Fruit fly (Drosophila melanogaster) whole organism, embryonic: ENCODE results near the gene Bsg.

Experiments
- BEAF-32 ChIP-seq: fragments of 200-800 bp; sonication (Bioruptor generic); optimal IDR thresholded peaks from 3 replicates; lab custom pipeline; 2017; ENCODE audit warnings: missing biosample characterization, missing genetic modification characterization, mild to moderate bottlenecking, moderate library complexity, missing genetic modification reagents
- CG10959 ChIP-seq: fragments of 200-800 bp; sonication (Bioruptor generic); IDR thresholded peaks from 2 replicates; pipeline ENCODE4 v1.3.6; 2022; ENCODE audit warnings: missing biosample characterization, missing genetic modification characterization
- CG11093 ChIP-seq: fragments of 200-800 bp; sonication (Bioruptor generic); IDR thresholded peaks from 3 replicates; pipeline ENCODE4 v1.3.6; 2022; ENCODE audit warnings: missing biosample characterization, missing genetic modification characterization
- CG11247 ChIP-seq: fragments of 200-800 bp; sonication (Bioruptor generic); IDR thresholded peaks from 2 replicates; pipeline ENCODE4 v1.3.6; 2022; ENCODE audit warnings: missing biosample characterization, missing genetic modification characterization
- CG13287 ChIP-seq: fragments of 200-800 bp; sonication (Bioruptor generic); IDR thresholded peaks from 2 replicates; pipeline ENCODE4 v1.3.6; 2022; ENCODE audit warnings: missing biosample characterization, missing genetic modification characterization; ENCODE audit not compliant: partially characterized antibody
- CG13296 ChIP-seq: fragments of 200-800 bp; sonication (Bioruptor generic); optimal IDR thresholded peaks from 3 replicates; lab custom pipeline; 2018; ENCODE audit warnings: missing biosample characterization, mild to moderate bottlenecking, missing genetic modification characterization
- CG14014 ChIP-seq: fragments of 200-800 bp; sonication (Bioruptor generic); IDR thresholded peaks from 2 replicates; pipeline ENCODE4 v1.3.6; 2022; ENCODE audit warnings: missing biosample characterization, missing genetic modification characterization
- CG16813 ChIP-seq: fragments of 200-800 bp; sonication (Bioruptor generic); IDR thresholded peaks from 3 replicates; pipeline ENCODE4 v1.3.6; 2022; ENCODE audit warnings: missing biosample characterization, missing genetic modification characterization; ENCODE audit not compliant: partially characterized antibody
- CG17829 ChIP-seq: fragments of 200-800 bp; optimal IDR thresholded peaks from 2 replicates; lab custom pipeline; 2019; ENCODE audit warnings: missing biosample characterization, mild to moderate bottlenecking, missing genetic modification characterization, moderate library complexity
- CG2116 ChIP-seq: fragments of 200-800 bp; sonication (Bioruptor generic); optimal IDR thresholded peaks from 3 replicates; lab custom pipeline; 2018; ENCODE audit warnings: missing biosample characterization, mild to moderate bottlenecking, missing genetic modification characterization
- CG32532 ChIP-seq: fragments of 200-800 bp; sonication (Bioruptor generic); IDR thresholded peaks from 2 replicates; pipeline ENCODE4 v1.3.6; 2022; ENCODE audit warnings: missing biosample characterization, missing genetic modification characterization
- CG34224 ChIP-seq: fragments of 200-800 bp; sonication (Bioruptor generic); IDR thresholded peaks from 3 replicates; pipeline ENCODE4 v1.3.6; 2022; ENCODE audit warnings: missing biosample characterization, missing genetic modification characterization; ENCODE audit not compliant: partially characterized antibody
- CG3995 ChIP-seq: fragments of 200-800 bp; sonication (Bioruptor generic); optimal IDR thresholded peaks from 3 replicates; lab custom pipeline; 2016; ENCODE audit warnings: missing biosample characterization, missing genetic modification characterization
- CG4282 ChIP-seq: fragments of 200-800 bp; sonication (Bioruptor generic); optimal IDR thresholded peaks from 2 replicates; lab custom pipeline; 2016; ENCODE audit warnings: missing biosample characterization, missing genetic modification characterization
- CG7963 ChIP-seq: fragments of 200-800 bp; sonication (Bioruptor generic); IDR thresholded peaks from 3 replicates; pipeline ENCODE4 v1.3.6; 2022; ENCODE audit warnings: missing biosample characterization, missing genetic modification characterization; ENCODE audit not compliant: partially characterized antibody
- CG8924 ChIP-seq: fragments of 200-800 bp; optimal IDR thresholded peaks from 3 replicates; lab custom pipeline; 2019; ENCODE audit warnings: missing biosample characterization, mild to moderate bottlenecking, missing genetic modification characterization, moderate library complexity
- CG9797 ChIP-seq: fragments of 200-800 bp; sonication (Bioruptor generic); optimal IDR thresholded peaks from 3 replicates; lab custom pipeline; 2018; ENCODE audit warnings: missing biosample characterization, mild to moderate bottlenecking, missing genetic modification characterization
- Deaf1 ChIP-seq: fragments of 200-800 bp; optimal IDR thresholded peaks from 3 replicates; lab custom pipeline; 2019; ENCODE audit warnings: missing biosample characterization, mild to moderate bottlenecking, missing genetic modification characterization, moderate library complexity
- Dref ChIP-seq: fragments of 200-800 bp; sonication (Bioruptor generic); IDR thresholded peaks from 2 replicates; pipeline ENCODE4 v1.3.6; 2022; ENCODE audit warnings: missing biosample characterization, missing genetic modification characterization
- E2f2 ChIP-seq: fragments of 200-800 bp; sonication (Bioruptor generic); IDR thresholded peaks from 2 replicates; pipeline ENCODE4 v1.3.6; 2022; ENCODE audit warnings: missing biosample characterization, missing genetic modification characterization
- Ets65A ChIP-seq: fragments of 200-800 bp; sonication (Bioruptor generic); peaks from one replicate; lab custom pipeline; 2016; ENCODE audit warnings: missing biosample characterization, missing genetic modification characterization
- Gug ChIP-seq: fragments of 200-800 bp; sonication (Bioruptor generic); IDR thresholded peaks from 4 replicates; pipeline ENCODE4 v1.3.6; 2022; ENCODE audit warnings: missing biosample characterization, missing genetic modification characterization
- HLH4C ChIP-seq: fragments of 200-800 bp; sonication (Bioruptor generic); IDR thresholded peaks from 3 replicates; pipeline ENCODE4 v1.3.6; 2022; ENCODE audit warnings: missing biosample characterization, missing genetic modification characterization; ENCODE audit not compliant: partially characterized antibody
- Lpt ChIP-seq: fragments of >200 bp; optimal IDR thresholded peaks from 2 replicates; lab custom pipeline; 2018; ENCODE audit warnings: missing biosample characterization, missing genetic modification characterization
- MBD-R2 ChIP-seq: fragments of 200-800 bp; sonication (Bioruptor generic); IDR thresholded peaks from 2 replicates; pipeline ENCODE4 v1.3.6; 2022; ENCODE audit warnings: missing biosample characterization, missing genetic modification characterization
- Mes4 ChIP-seq: fragments of 200-800 bp; sonication (Bioruptor generic); optimal IDR thresholded peaks from 2 replicates; lab custom pipeline; 2016; ENCODE audit warnings: missing biosample characterization, missing genetic modification characterization
- Opbp ChIP-seq: fragments of 200-800 bp; sonication (Bioruptor generic); IDR thresholded peaks from 3 replicates; pipeline ENCODE4 v1.3.6; 2022; ENCODE audit warnings: missing biosample characterization, missing genetic modification characterization; ENCODE audit not compliant: partially characterized antibody
- Pdp1 ChIP-seq, 2 experiments: fragments of 200-800 bp; sonication (Bioruptor generic); optimal IDR thresholded peaks; 3 replicates each; lab custom pipeline; 2016; ENCODE audit warnings: missing biosample characterization in 2 of 2, missing genetic modification characterization in 2 of 2, mild to moderate bottlenecking in 1 of 2, moderate library complexity in 1 of 2
- Sry-δ ChIP-seq: fragments of 200-800 bp; sonication (Bioruptor generic); optimal IDR thresholded peaks from 2 replicates; lab custom pipeline; 2016; ENCODE audit warnings: missing biosample characterization, missing genetic modification characterization
- Usf ChIP-seq: fragments of 200-800 bp; sonication (Bioruptor generic); optimal IDR thresholded peaks from 2 replicates; lab custom pipeline; 2017; ENCODE audit warnings: missing genotype, missing biosample characterization, missing genetic modification characterization
- YL-1 ChIP-seq: fragments of 200-800 bp; sonication (Bioruptor generic); optimal IDR thresholded peaks from 3 replicates; lab custom pipeline; 2017; ENCODE audit warnings: missing biosample characterization, mild to moderate bottlenecking, missing genetic modification characterization
- amos ChIP-seq: fragments of 200-800 bp; sonication (Bioruptor generic); IDR thresholded peaks from 2 replicates; pipeline ENCODE4 v1.3.6; 2022; ENCODE audit warnings: missing biosample characterization, missing genetic modification characterization; ENCODE audit not compliant: partially characterized antibody
- bbx ChIP-seq: fragments of 200-800 bp; sonication (Bioruptor generic); IDR thresholded peaks from 2 replicates; pipeline ENCODE4 v1.3.6; 2022; ENCODE audit warnings: missing biosample characterization, missing genetic modification characterization; ENCODE audit not compliant: partially characterized antibody
- bsh ChIP-seq, 2 experiments: fragments of 200-800 bp; sonication (Bioruptor generic); optimal IDR thresholded peaks; 2 replicates each; lab custom pipeline; 2017 to 2018; ENCODE audit warnings: mild to moderate bottlenecking in 2 of 2, missing biosample characterization in 2 of 2, missing genetic modification characterization in 2 of 2, moderate library complexity in 1 of 2
- chinmo ChIP-seq: fragments of 200-800 bp; sonication (Bioruptor generic); IDR thresholded peaks from 4 replicates; pipeline ENCODE4 v1.3.6; 2022; ENCODE audit warnings: missing biosample characterization, missing genetic modification characterization; ENCODE audit not compliant: partially characterized antibody
- croc ChIP-seq: fragments of 200-800 bp; sonication (Bioruptor generic); conservative IDR thresholded peaks from 3 replicates; pipeline ENCODE4 v1.3.6; 2022; ENCODE audit warnings: missing biosample characterization, missing genetic modification characterization
- da ChIP-seq: fragments of 200-800 bp; sonication (Bioruptor generic); optimal IDR thresholded peaks from 2 replicates; lab custom pipeline; 2016; ENCODE audit warnings: missing biosample characterization, missing genetic modification characterization
- lilli ChIP-seq: fragments of 200-800 bp; sonication (Bioruptor generic); optimal IDR thresholded peaks from 3 replicates; lab custom pipeline; 2016; ENCODE audit warnings: missing biosample characterization, missing genetic modification characterization
- mirr ChIP-seq: fragments of 200-800 bp; sonication (Bioruptor generic); optimal IDR thresholded peaks from 3 replicates; lab custom pipeline; 2018; ENCODE audit warnings: missing biosample characterization, mild to moderate bottlenecking, missing genetic modification characterization
- nom ChIP-seq: fragments of 200-800 bp; sonication (Bioruptor generic); optimal IDR thresholded peaks from 2 replicates; lab custom pipeline; 2017; ENCODE audit warnings: missing biosample characterization, missing genetic modification characterization, mild to moderate bottlenecking, moderate library complexity, missing genetic modification reagents
- sens ChIP-seq: fragments of 200-800 bp; sonication (Bioruptor generic); peaks from one replicate; lab custom pipeline; 2016; ENCODE audit warnings: missing biosample characterization, missing genetic modification characterization
- sna ChIP-seq: fragments of 200-800 bp; sonication (Bioruptor generic); IDR thresholded peaks from 2 replicates; pipeline ENCODE4 v1.3.6; 2022; ENCODE audit warnings: missing biosample characterization, missing genetic modification characterization; ENCODE audit not compliant: partially characterized antibody
- sr ChIP-seq: fragments of 200-800 bp; sonication (Bioruptor generic); IDR thresholded peaks from 3 replicates; pipeline ENCODE4 v1.3.6; 2022; ENCODE audit warnings: missing biosample characterization, missing genetic modification characterization
- tna ChIP-seq: fragments of 200-800 bp; sonication (Bioruptor generic); IDR thresholded peaks from 2 replicates; pipeline ENCODE4 v1.3.6; 2022; ENCODE audit warnings: missing biosample characterization, missing genetic modification characterization; ENCODE audit not compliant: partially characterized antibody
- unc-4 ChIP-seq: fragments of 200-800 bp; sonication (Bioruptor generic); IDR thresholded peaks from 2 replicates; pipeline ENCODE4 v1.3.6; 2022; ENCODE audit warnings: missing biosample characterization, missing genetic modification characterization; ENCODE audit not compliant: partially characterized antibody

Bsg gene

DNA sequence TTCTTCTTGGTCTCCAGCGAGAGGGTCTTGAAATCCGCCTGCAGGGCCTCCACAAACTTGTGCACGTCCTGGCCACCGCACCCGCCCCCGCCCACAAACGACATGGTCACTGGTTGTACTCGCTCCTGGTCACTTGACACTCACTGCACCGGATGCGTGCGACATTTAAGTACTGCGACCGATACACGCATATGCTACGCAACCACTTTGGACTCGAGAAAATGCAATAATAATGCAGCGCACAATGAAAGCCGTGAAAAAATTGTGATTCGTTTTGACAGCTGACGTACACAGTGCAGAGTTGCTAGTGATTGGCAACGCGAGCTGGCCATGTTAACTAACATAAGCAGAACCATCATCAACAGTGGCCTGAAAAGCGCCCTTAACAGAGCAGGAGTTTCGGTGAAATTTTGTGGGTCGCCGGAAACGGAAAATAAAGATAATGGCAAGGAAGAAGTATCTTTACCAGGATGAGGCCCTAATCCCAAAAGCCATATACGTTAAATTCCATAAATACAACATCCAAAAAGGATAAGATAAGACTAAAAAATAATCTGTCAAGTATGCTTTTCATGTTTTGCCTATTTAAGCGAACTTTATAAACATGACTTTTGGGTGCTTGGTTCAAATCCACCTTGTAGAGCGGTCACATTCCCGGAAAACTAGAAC is 40.6 kb downstream of the Bsg start, which contains the start of the genes mon2 and CG8673 (continued):
- no peak; the same call in 1 of the 2 replicates for TF ChIP-seq bbx (GFP tag; lab: Robert Waterston, UW)
- TF ChIP-seq CG2116 (GFP tag; lab: Kevin White, UChicago): peak; percentile 96
- TF ChIP-seq unc-4 (GFP tag; lab: Robert Waterston, UW): no peak
- TF ChIP-seq MBD-R2 (GFP tag; lab: Robert Waterston, UW): peak; percentile 70
- TF ChIP-seq CG34224: peak; percentile 41; the same call in 1 of the 3 replicates
- no peak for TF ChIP-seq Pdp1 (GFP tag; optimal IDR thresholded peaks at IDR 0.05; lab: Kevin White, UChicago)
- TF ChIP-seq HLH4C (GFP tag; lab: Robert Waterston, UW): no peak
- TF ChIP-seq CG13287 (GFP tag; lab: Robert Waterston, UW): peak; percentile 30
- TF ChIP-seq E2f2 (GFP tag; lab: Robert Waterston, UW): no peak
- peak; percentile 2 for TF ChIP-seq nom (GFP tag; lab: Kevin White, UChicago)
- peak; percentile 9 for TF ChIP-seq CG17829 (tag; lab: Kevin White, UChicago)
- TF ChIP-seq croc: no peak
- TF ChIP-seq YL-1 (GFP tag; lab: Kevin White, UChicago): peak; percentile 57
- TF ChIP-seq Gug (GFP tag; lab: Robert Waterston, UW): no peak
- TF ChIP-seq CG11093 (GFP tag; lab: Robert Waterston, UW): no peak
- no peak for TF ChIP-seq da (GFP tag; lab: Kevin White, UChicago)
- TF ChIP-seq CG32532 (GFP tag; lab: Robert Waterston, UW): no peak
- TF ChIP-seq Ets65A (GFP tag; lab: Kevin White, UChicago): peak; percentile 81
- no peak for TF ChIP-seq Usf (GFP tag; lab: Kevin White, UChicago)
- peak; percentile 94 for TF ChIP-seq CG3995 (GFP tag; lab: Kevin White, UChicago)

DNA sequence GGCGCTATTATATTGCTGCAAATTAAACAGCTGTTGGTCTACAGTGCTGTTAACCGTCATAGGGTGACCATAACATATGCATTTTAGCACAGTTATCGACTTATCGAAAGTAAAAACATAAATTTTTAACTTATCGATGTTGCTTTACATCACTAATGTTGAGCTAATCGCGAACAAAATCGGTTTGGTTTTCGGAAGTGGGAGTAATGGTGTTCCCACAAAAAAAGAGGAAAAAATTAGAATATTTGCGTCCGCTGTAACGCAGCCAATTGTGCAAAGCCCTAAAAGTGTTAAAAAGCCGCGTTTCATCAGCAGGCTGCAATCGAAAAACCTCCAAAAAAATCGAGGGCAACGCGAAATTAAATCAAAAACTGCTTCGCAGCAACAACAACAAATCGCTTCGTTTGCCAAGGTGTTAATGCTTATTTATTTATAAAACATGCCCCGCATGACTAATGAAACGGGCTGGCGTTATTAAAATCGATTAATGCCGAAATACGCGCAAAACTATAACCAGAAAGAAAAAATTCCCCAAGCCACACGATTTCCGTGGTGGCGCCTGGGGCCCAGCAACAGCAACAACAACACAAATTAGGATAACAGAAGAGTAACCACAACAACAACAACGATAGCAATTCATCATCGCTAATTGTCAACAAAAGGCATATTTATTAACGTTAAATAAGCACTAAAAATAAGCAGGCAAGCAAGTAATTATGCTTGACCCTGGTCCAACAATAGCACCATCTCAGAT is 43.8 kb downstream of the Bsg start, which contains the start of the genes CG12375 and CG8668:
CG12375 (minus strand) TSS at position 42 of the 754 bp plus-strand sequence.
CG8668 (plus strand) TSS at position 153 of the 754 bp plus-strand sequence.
- TF ChIP-seq sna (GFP tag; lab: Robert Waterston, UW): peak; percentile 74; the same call in 1 of the 2 replicates
- no peak for TF ChIP-seq CG10959 (GFP tag; lab: Robert Waterston, UW)
- peak; percentile 83 for TF ChIP-seq Opbp
- no peak for TF ChIP-seq CG11247 (GFP tag; lab: Robert Waterston, UW)
- TF ChIP-seq tna (GFP tag; lab: Robert Waterston, UW): peak; percentile 78
- peak; percentile 32 for TF ChIP-seq mirr
- TF ChIP-seq lilli: peak; percentile 42
- peak in 1 of 2 experiments; percentile 18 for TF ChIP-seq Pdp1 (GFP tag; optimal IDR thresholded peaks at IDR 0.05; lab: Kevin White, UChicago)
- peak; percentile 45 for TF ChIP-seq CG8924 (tag; lab: Kevin White, UChicago)
- peak; percentile 7 for TF ChIP-seq CG9797
- peak; percentile 90 for TF ChIP-seq sens (GFP tag; lab: Kevin White, UChicago)
- peak; percentile 92 for TF ChIP-seq Sry-δ (GFP tag; lab: Kevin White, UChicago)
- no peak for TF ChIP-seq bsh (GFP tag; optimal IDR thresholded peaks at IDR 0.05; lab: Kevin White, UChicago)
- TF ChIP-seq bbx (GFP tag; lab: Robert Waterston, UW): peak; percentile 88
- TF ChIP-seq CG13296 (GFP tag; lab: Kevin White, UChicago): peak; percentile 13
- TF ChIP-seq Lpt: no peak
- peak; percentile 71 for TF ChIP-seq CG16813 (GFP tag; lab: Robert Waterston, UW)
- TF ChIP-seq chinmo (GFP tag; lab: Robert Waterston, UW): 0 out of 4 replicates have a peak, but pooled peaks have one; percentile 37
- 0 out of 2 replicates have a peak, but pooled peaks have one; percentile 6 for TF ChIP-seq CG14014 (GFP tag; lab: Robert Waterston, UW)
- TF ChIP-seq Deaf1 (tag; lab: Kevin White, UChicago): no peak
- TF ChIP-seq Mes4 (GFP tag; lab: Kevin White, UChicago): no peak
- peak; percentile 87 for TF ChIP-seq Dref (GFP tag; lab: Robert Waterston, UW)
- peak; percentile 80 for TF ChIP-seq BEAF-32
- peak; percentile 74; the same call in 2 of the 3 replicates for TF ChIP-seq CG7963 (GFP tag; lab: Robert Waterston, UW)
- no peak for TF ChIP-seq CG4282 (GFP tag; lab: Kevin White, UChicago)
- TF ChIP-seq CG2116 (GFP tag; lab: Kevin White, UChicago): peak; percentile 93
- TF ChIP-seq sr (GFP tag; lab: Robert Waterston, UW): 0 out of 3 replicates have a peak, but pooled peaks have one; percentile 23
- TF ChIP-seq amos (GFP tag; lab: Robert Waterston, UW): peak; percentile 85; the same call in 1 of the 2 replicates
